Worm (Caenorhabditis elegans) whole organism, mixed stage, embryonic: ENCODE results near the gene gex-5.

Experiments
- M03D4.4 ChIP-seq: sonication (generic microtip); optimal IDR thresholded peaks from 2 replicates; lab custom pipeline; 2017; ENCODE audit warnings: mild to moderate bottlenecking, missing genetic modification characterization, missing compliant biosample characterization
- bed-3 ChIP-seq: fragments of 200-800 bp; sonication (Bioruptor generic); optimal IDR thresholded peaks from 3 replicates; lab custom pipeline; 2018; ENCODE audit warnings: mild to moderate bottlenecking, missing genetic modification characterization, moderate library complexity, missing compliant biosample characterization
- blmp-1 ChIP-seq: fragments of 150-350 bp; optimal IDR thresholded peaks from 2 replicates; lab custom pipeline; 2014; ENCODE audit warnings: missing biosample characterization, missing genetic modification characterization
- ceh-39 ChIP-seq: fragments of 150-350 bp; optimal IDR thresholded peaks from 2 replicates; lab custom pipeline; 2014; ENCODE audit warnings: missing biosample characterization, missing genetic modification characterization
- ceh-83 ChIP-seq: fragments of 200-800 bp; sonication (Bioruptor generic); optimal IDR thresholded peaks from 2 replicates; lab custom pipeline; 2018; ENCODE audit warnings: mild to moderate bottlenecking, missing genetic modification characterization, missing compliant biosample characterization
- ces-1 ChIP-seq: fragments of 150-350 bp; optimal IDR thresholded peaks from 2 replicates; lab custom pipeline; 2014; ENCODE audit warnings: missing biosample characterization, missing genetic modification reagents, missing genetic modification characterization
- cnd-1 ChIP-seq: fragments of 200-800 bp; sonication (Bioruptor generic); optimal IDR thresholded peaks from 2 replicates; lab custom pipeline; 2018; ENCODE audit warnings: mild to moderate bottlenecking, missing genetic modification characterization, missing compliant biosample characterization
- drap-1 ChIP-seq: fragments of 200-800 bp; sonication (Bioruptor generic); optimal IDR thresholded peaks from 3 replicates; lab custom pipeline; 2018; ENCODE audit warnings: mild to moderate bottlenecking, missing genetic modification characterization, missing compliant biosample characterization
- elt-1 ChIP-seq: sonication (generic microtip); optimal IDR thresholded peaks from 2 replicates; lab custom pipeline; 2017; ENCODE audit warnings: missing genetic modification characterization, mild to moderate bottlenecking, missing compliant biosample characterization, antibody characterized with exemption, moderate library complexity, borderline replicate concordance; ENCODE audit not compliant: insufficient read depth
- elt-3 ChIP-seq: fragments of 150-350 bp; optimal IDR thresholded peaks from 2 replicates; lab custom pipeline; 2014; ENCODE audit warnings: missing biosample characterization, missing genetic modification characterization
- flh-1 ChIP-seq: fragments of 200-800 bp; sonication (Bioruptor generic); optimal IDR thresholded peaks from 2 replicates; lab custom pipeline; 2018; ENCODE audit warnings: mild to moderate bottlenecking, missing genetic modification characterization, moderate library complexity, missing compliant biosample characterization
- ham-2 ChIP-seq: fragments of 200-800 bp; sonication (Bioruptor generic); optimal IDR thresholded peaks from 2 replicates; lab custom pipeline; 2018; ENCODE audit warnings: mild to moderate bottlenecking, missing genetic modification characterization, missing compliant biosample characterization
- hlh-1 ChIP-seq: fragments of 150-350 bp; optimal IDR thresholded peaks from 2 replicates; lab custom pipeline; 2014; ENCODE audit warnings: missing biosample characterization, missing genetic modification reagents, missing genetic modification characterization
- lin-13 ChIP-seq: fragments of 150-350 bp; optimal IDR thresholded peaks from 2 replicates; lab custom pipeline; 2014; ENCODE audit warnings: missing biosample characterization, missing genetic modification characterization
- lin-32 ChIP-seq: fragments of 200-800 bp; sonication (Bioruptor generic); optimal IDR thresholded peaks from 2 replicates; lab custom pipeline; 2018; ENCODE audit warnings: mild to moderate bottlenecking, missing genetic modification characterization, missing compliant biosample characterization
- lsy-2 ChIP-seq: fragments of 150-350 bp; optimal IDR thresholded peaks from 2 replicates; lab custom pipeline; 2014; ENCODE audit warnings: missing biosample characterization, missing genetic modification characterization
- mab-5 ChIP-seq: fragments of 150-350 bp; optimal IDR thresholded peaks from 2 replicates; lab custom pipeline; 2014; ENCODE audit warnings: missing biosample characterization, missing genetic modification characterization
- mep-1 ChIP-seq: fragments of 150-350 bp; optimal IDR thresholded peaks from 2 replicates; lab custom pipeline; 2017; ENCODE audit warnings: missing biosample characterization, missing genetic modification reagents, missing genetic modification characterization, inconsistent platforms
- nhr-12 ChIP-seq: fragments of 150-350 bp; optimal IDR thresholded peaks from 2 replicates; lab custom pipeline; 2014; ENCODE audit warnings: missing biosample characterization, missing genetic modification characterization
- nhr-2 ChIP-seq: fragments of 150-350 bp; optimal IDR thresholded peaks from 2 replicates; lab custom pipeline; 2014; ENCODE audit warnings: missing biosample characterization, missing genetic modification characterization
- nhr-237 ChIP-seq: fragments of 150-350 bp; optimal IDR thresholded peaks from 2 replicates; lab custom pipeline; 2014; ENCODE audit warnings: missing biosample characterization, missing genetic modification characterization
- nhr-28 ChIP-seq: fragments of 150-350 bp; optimal IDR thresholded peaks from 2 replicates; lab custom pipeline; 2014; ENCODE audit warnings: missing biosample characterization, missing genetic modification characterization
- pha-4 ChIP-seq: fragments of 150-350 bp; optimal IDR thresholded peaks from 2 replicates; lab custom pipeline; 2018; ENCODE audit warnings: missing biosample characterization, missing genetic modification reagents, missing genetic modification characterization
- sem-2 ChIP-seq: fragments of 200-800 bp; sonication (Bioruptor generic); optimal IDR thresholded peaks from 2 replicates; lab custom pipeline; 2018; ENCODE audit warnings: mild to moderate bottlenecking, missing genetic modification characterization, missing compliant biosample characterization
- snpc-4 ChIP-seq: fragments of 150-350 bp; optimal IDR thresholded peaks from 2 replicates; lab custom pipeline; 2014; ENCODE audit warnings: missing biosample characterization, missing genetic modification characterization
- sptf-1 ChIP-seq: sonication (generic microtip); optimal IDR thresholded peaks from 2 replicates; lab custom pipeline; 2017; ENCODE audit warnings: mild to moderate bottlenecking, missing genetic modification characterization, moderate library complexity, missing compliant biosample characterization
- unc-120 ChIP-seq: sonication (generic microtip); optimal IDR thresholded peaks from 2 replicates; lab custom pipeline; 2017; ENCODE audit warnings: missing genetic modification characterization, missing compliant biosample characterization; ENCODE audit not compliant: poor library complexity, severe bottlenecking
- unc-39 ChIP-seq: fragments of 150-350 bp; optimal IDR thresholded peaks from 2 replicates; lab custom pipeline; 2014; ENCODE audit warnings: missing biosample characterization, missing genetic modification characterization
- unc-62 ChIP-seq: fragments of 150-350 bp; optimal IDR thresholded peaks from 2 replicates; lab custom pipeline; 2014; ENCODE audit warnings: missing biosample characterization, missing genetic modification reagents, missing genetic modification characterization
- zip-8 ChIP-seq: fragments of 150-350 bp; optimal IDR thresholded peaks from 2 replicates; lab custom pipeline; 2014; ENCODE audit warnings: missing biosample characterization, missing genetic modification characterization

gex-5 gene

ce11 chrIII:4817240-4817639, 35.5 kb upstream of the gex-5 start, which contains the start of gene F26A1.4:
TSS of gene F26A1.4 (plus strand) at chrIII:4817540.
- TF ChIP-seq hlh-1 (tag; lab: Kevin White, UChicago) (no peak), bed-3 (GFP tag; lab: Kevin White, UChicago) (no peak), M03D4.4 (tag; lab: Kevin White, UChicago) (no peak), snpc-4 (no peak), elt-3 (tag; lab: Kevin White, UChicago) (no peak), nhr-237 (no peak), sem-2 (GFP tag; lab: Kevin White, UChicago) (no peak), pha-4 (tag; lab: Kevin White, UChicago) (no peak), ces-1 (GFP tag; lab: Kevin White, UChicago) (no peak), nhr-12 (tag; lab: Kevin White, UChicago) (no peak), ham-2 (no peak), elt-1 (no peak)

ce11 chrIII:4814730-4815129, 32.9 kb upstream of the gex-5 start, which contains the start of gene arl-6:
TSS of gene arl-6 (minus strand) at chrIII:4814830.
- no peak for TF ChIP-seq unc-120 (tag; lab: Kevin White, UChicago)

DNA sequence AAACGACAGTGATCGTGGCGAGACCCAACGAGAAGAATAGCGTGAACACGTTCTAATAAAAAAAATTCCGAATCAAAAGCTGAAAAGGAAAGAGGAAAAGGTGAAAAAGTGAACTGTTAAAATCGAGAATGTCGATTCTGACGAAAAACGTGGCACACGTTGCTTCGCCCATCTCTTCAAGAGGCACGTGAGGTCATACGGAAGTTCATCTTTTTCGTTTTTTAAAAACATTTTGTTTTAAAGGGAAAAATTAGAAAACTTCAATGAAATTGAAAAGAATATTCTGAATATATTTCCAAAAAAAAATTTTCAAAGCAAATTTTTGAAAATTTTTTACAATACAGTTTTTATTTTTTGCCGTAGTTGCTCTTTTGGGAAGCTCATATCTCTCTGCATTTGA, 29.4 kb upstream of the gex-5 start, which contains the start of gene C38D4.7:
TSS of gene C38D4.7 (minus strand) at position 101 of the 400 bp plus-strand sequence.
- TF ChIP-seq cnd-1 (tag; lab: Kevin White, UChicago), result no peak
- no peak for TF ChIP-seq elt-3 (tag; lab: Kevin White, UChicago)
- no peak for TF ChIP-seq bed-3 (GFP tag; lab: Kevin White, UChicago)
- TF ChIP-seq ceh-83 (GFP tag; lab: Kevin White, UChicago), result no peak
- TF ChIP-seq sptf-1 (tag; lab: Kevin White, UChicago), result no peak
- TF ChIP-seq lsy-2 (tag; lab: Kevin White, UChicago), result no peak
- no peak for TF ChIP-seq blmp-1 (tag; lab: Kevin White, UChicago)
- TF ChIP-seq, all 35 proteins: peak for 0

DNA sequence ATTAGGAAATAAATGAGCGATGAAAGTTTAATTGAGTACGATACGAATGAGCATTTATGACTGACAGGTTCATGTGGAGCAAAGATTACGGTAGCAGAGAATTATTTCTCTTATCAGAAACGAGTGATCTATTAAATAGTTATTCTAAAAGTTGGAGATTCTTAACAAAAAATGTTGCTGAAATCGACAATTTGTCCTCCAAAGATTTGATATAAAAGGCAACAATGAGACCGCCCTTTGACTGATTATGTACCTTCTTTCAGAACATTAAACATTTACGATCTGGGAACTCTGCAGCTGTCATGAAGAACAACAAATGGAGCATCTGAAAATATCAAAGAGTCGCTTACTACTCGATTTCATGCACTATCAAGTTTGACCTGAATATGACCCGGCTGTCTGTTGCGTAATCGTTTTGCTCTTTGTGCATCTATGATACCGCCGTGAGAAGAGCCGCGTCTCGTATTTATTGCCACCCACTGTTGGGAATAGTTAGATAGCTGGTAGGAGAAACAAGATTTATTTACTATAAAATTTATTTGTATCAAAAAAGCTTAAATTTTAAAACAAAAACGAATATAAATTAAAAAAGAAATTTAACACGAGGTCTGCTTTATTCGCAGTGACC, 27.9 kb upstream of the gex-5 start, which contains the start of gene pal-1:
TSS of gene pal-1 (minus strand) at position 51 of the 628 bp plus-strand sequence.
- no peak for TF ChIP-seq mab-5 (tag; lab: Kevin White, UChicago)
- TF ChIP-seq nhr-2 (tag; lab: Kevin White, UChicago), result peak; percentile 53
- TF ChIP-seq ceh-83 (GFP tag; lab: Kevin White, UChicago), result no peak
- no peak for TF ChIP-seq lin-32 (GFP tag; lab: Kevin White, UChicago)
- peak; percentile 60 for TF ChIP-seq zip-8
- no peak for TF ChIP-seq elt-3 (tag; lab: Kevin White, UChicago)
- TF ChIP-seq ces-1 (GFP tag; lab: Kevin White, UChicago), result no peak
- TF ChIP-seq lsy-2 (tag; lab: Kevin White, UChicago), result no peak

DNA sequence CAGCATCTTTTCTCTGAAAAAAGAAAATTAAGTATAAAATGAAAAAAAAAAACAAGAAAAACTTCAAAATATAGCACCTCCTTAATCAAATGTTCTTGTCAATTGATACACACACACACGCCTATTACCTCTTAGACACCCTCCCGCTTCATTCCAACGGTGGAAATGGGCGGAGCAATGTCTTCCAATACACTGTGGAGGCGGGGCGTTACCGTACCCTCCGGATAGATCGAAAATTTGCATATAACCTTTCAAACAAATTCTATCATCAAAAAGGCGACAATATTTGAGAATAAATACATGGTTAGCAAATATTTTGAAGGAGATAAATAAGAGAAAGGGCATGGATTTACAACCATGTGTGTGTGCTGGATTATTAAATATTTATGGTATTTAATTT, 26.3 kb upstream of the gex-5 start:
- TF ChIP-seq lsy-2 (tag; lab: Kevin White, UChicago) (peak; percentile 87), sem-2 (GFP tag; lab: Kevin White, UChicago) (no peak)
- TF ChIP-seq, all 35 proteins: peak for 1

DNA sequence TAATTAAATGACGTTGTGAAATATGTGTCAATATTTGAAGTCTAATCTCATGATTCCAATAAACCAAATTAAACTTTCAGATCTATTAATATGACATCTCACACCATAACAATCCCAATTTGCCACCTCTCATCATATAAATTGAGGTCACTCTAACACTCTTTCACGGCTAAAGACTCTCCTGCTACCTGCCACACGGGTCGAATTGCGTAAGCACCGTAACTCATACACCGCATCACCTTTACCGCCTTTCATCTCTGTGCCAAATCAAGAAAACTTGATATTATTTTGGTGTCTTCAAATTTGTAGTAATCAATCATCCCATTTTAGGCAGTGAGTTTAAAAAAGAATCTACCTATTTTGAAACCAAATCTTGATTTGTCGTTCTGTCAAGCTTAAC, 24.6 kb upstream of the gex-5 start:
- no peak for TF ChIP-seq unc-62
- no peak for TF ChIP-seq unc-39
- peak; percentile 95 for TF ChIP-seq nhr-2 (tag; lab: Kevin White, UChicago)
- no peak for TF ChIP-seq ceh-83 (GFP tag; lab: Kevin White, UChicago)
- no peak for TF ChIP-seq hlh-1 (tag; lab: Kevin White, UChicago)
- TF ChIP-seq M03D4.4 (tag; lab: Kevin White, UChicago), result no peak
- no peak for TF ChIP-seq elt-1
- no peak for TF ChIP-seq zip-8

ce11 chrIII:4802707-4803106, 20.9 kb upstream of the gex-5 start, which contains the start of gene metl-5:
TSS of gene metl-5 (plus strand) at chrIII:4803007.
- TF ChIP-seq elt-3 (tag; lab: Kevin White, UChicago) (no peak), lsy-2 (tag; lab: Kevin White, UChicago) (no peak), ham-2 (no peak), drap-1 (GFP tag; lab: Kevin White, UChicago) (no peak), ceh-39 (no peak), blmp-1 (tag; lab: Kevin White, UChicago) (no peak), unc-62 (no peak), flh-1 (no peak), sem-2 (GFP tag; lab: Kevin White, UChicago) (no peak), lin-13 (no peak), lin-32 (GFP tag; lab: Kevin White, UChicago) (no peak), zip-8 (no peak), ceh-83 (GFP tag; lab: Kevin White, UChicago) (no peak), mep-1 (tag; lab: Kevin White, UChicago) (no peak), nhr-28 (no peak), mab-5 (tag; lab: Kevin White, UChicago) (no peak)
